Worm (Caenorhabditis elegans): ENCODE results near the gene C33B4.2.

DNA sequence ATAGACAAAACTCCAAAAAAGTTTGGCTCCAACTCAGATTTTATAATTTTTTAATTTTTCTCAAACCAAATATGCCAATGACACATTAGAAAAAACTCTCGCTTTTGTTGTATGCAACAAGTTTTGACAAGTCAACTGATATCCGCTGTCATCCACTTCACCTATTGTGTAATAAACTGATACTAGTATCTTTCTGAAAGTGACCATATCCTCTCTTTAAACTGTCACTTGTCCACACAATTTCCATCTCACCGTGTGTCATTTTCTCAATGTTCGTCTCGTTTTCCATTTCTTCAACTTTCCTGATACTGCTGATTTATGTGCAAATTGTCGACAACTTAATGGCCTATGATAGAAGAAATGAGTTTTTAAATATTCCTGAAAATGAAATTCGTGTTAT is 11.1 kb upstream of the C33B4.2 start, which contains the start of the genes C33B4.5 and C33B4.4:
- TF ChIP-seq unc-130 (tag; optimal IDR thresholded peaks at IDR 0.05) (no peak), lin-13 (GFP tag; optimal IDR thresholded peaks at IDR 0.05) (no peak), nhr-76 (tag; optimal IDR thresholded peaks at IDR 0.05) (no peak)

Data from whole organism, L1 larva.